Worm (Caenorhabditis elegans) whole organism, young adult: ENCODE results near the gene nid-1.

Source experiments
- B0019.2 ChIP-seq: fragments of 200-800 bp; sonication (Bioruptor generic); conservative IDR thresholded peaks from 2 replicates; pipeline ENCODE4 v1.3.6; 2022; ENCODE audit warnings: missing genetic modification reagents, missing genetic modification characterization, missing compliant biosample characterization
- B0035.1 ChIP-seq: sonication (generic microtip); optimal IDR thresholded peaks from 2 replicates; lab custom pipeline; 2016; ENCODE audit warnings: missing genetic modification characterization, mild to moderate bottlenecking, missing compliant biosample characterization, missing genotype, missing genetic modification reagents
- C06A6.2 ChIP-seq: fragments of 200-800 bp; sonication (Bioruptor generic); conservative IDR thresholded peaks from 2 replicates; pipeline ENCODE4 v1.3.6; 2022; ENCODE audit warnings: missing genetic modification characterization, missing compliant biosample characterization
- C17E4.6 ChIP-seq: fragments of 200-800 bp; sonication (Bioruptor generic); IDR thresholded peaks from 2 replicates; pipeline ENCODE4 v1.3.6; 2022; ENCODE audit warnings: missing genetic modification reagents, missing genetic modification characterization, missing compliant biosample characterization
- F22D6.2 ChIP-seq: sonication (generic microtip); optimal IDR thresholded peaks from 2 replicates; lab custom pipeline; 2016; ENCODE audit warnings: mild to moderate bottlenecking, missing genetic modification characterization, missing compliant biosample characterization
- F49E8.2 ChIP-seq: sonication (generic microtip); optimal IDR thresholded peaks from 3 replicates; lab custom pipeline; 2017; ENCODE audit warnings: missing genetic modification characterization, mild to moderate bottlenecking, missing compliant biosample characterization, antibody characterized with exemption, moderate library complexity; ENCODE audit not compliant: insufficient read depth
- ZK185.1 ChIP-seq: sonication (generic microtip); optimal IDR thresholded peaks from 2 replicates; lab custom pipeline; 2016; ENCODE audit warnings: mild to moderate bottlenecking, missing genetic modification characterization, missing compliant biosample characterization; ENCODE audit not compliant: poor library complexity, severe bottlenecking
- akir-1 ChIP-seq: fragments of 200-800 bp; sonication (Bioruptor generic); optimal IDR thresholded peaks from 2 replicates; lab custom pipeline; 2018; ENCODE audit warnings: mild to moderate bottlenecking, missing genetic modification characterization, moderate library complexity, missing compliant biosample characterization
- aptf-3 ChIP-seq: fragments of 200-800 bp; sonication (Bioruptor generic); IDR thresholded peaks from 2 replicates; pipeline ENCODE4 v1.3.6; 2022; ENCODE audit warnings: missing genetic modification characterization, missing compliant biosample characterization
- atf-7 ChIP-seq: sonication (generic microtip); optimal IDR thresholded peaks from 2 replicates; lab custom pipeline; 2017; ENCODE audit warnings: mild to moderate bottlenecking, missing genetic modification characterization, missing compliant biosample characterization
- attf-6 ChIP-seq: fragments of 200-800 bp; sonication (Bioruptor generic); IDR thresholded peaks from 2 replicates; pipeline ENCODE4 v1.3.6; 2022; ENCODE audit warnings: missing genetic modification reagents, missing genetic modification characterization, missing compliant biosample characterization
- bed-1 ChIP-seq: fragments of 200-800 bp; sonication (Bioruptor generic); IDR thresholded peaks from 2 replicates; pipeline ENCODE4 v1.3.6; 2022; ENCODE audit warnings: missing genetic modification reagents, missing genetic modification characterization, missing compliant biosample characterization
- bed-2 ChIP-seq: fragments of 200-800 bp; sonication (Bioruptor generic); IDR thresholded peaks from 2 replicates; pipeline ENCODE4 v1.3.6; 2022; ENCODE audit warnings: missing genetic modification reagents, missing genetic modification characterization, missing compliant biosample characterization
- dpff-1 ChIP-seq: sonication (generic microtip); optimal IDR thresholded peaks from 2 replicates; lab custom pipeline; 2017; ENCODE audit warnings: mild to moderate bottlenecking, missing genetic modification characterization, missing compliant biosample characterization
- efl-1 ChIP-seq: fragments of 150-350 bp; optimal IDR thresholded peaks from 2 replicates; lab custom pipeline; 2014; ENCODE audit warnings: missing biosample characterization, missing genetic modification reagents, missing genetic modification characterization
- egl-18 ChIP-seq: fragments of 200-800 bp; sonication (Bioruptor generic); IDR thresholded peaks from 2 replicates; pipeline ENCODE4 v1.3.6; 2022; ENCODE audit warnings: missing genetic modification reagents, missing genetic modification characterization, missing compliant biosample characterization
- ekl-4 ChIP-seq: fragments of 200-800 bp; sonication (Bioruptor generic); IDR thresholded peaks from 2 replicates; pipeline ENCODE4 v1.3.6; 2022; ENCODE audit warnings: missing genetic modification reagents, missing genetic modification characterization, missing compliant biosample characterization
- fkh-3 ChIP-seq: sonication (generic microtip); optimal IDR thresholded peaks from 2 replicates; lab custom pipeline; 2016; ENCODE audit warnings: mild to moderate bottlenecking, missing genetic modification characterization, missing compliant biosample characterization
- gei-17 ChIP-seq: fragments of 200-800 bp; sonication (Bioruptor generic); optimal IDR thresholded peaks from 2 replicates; lab custom pipeline; 2018; ENCODE audit warnings: mild to moderate bottlenecking, missing genetic modification characterization, missing compliant biosample characterization
- hlh-26 ChIP-seq: fragments of 200-800 bp; sonication (Bioruptor generic); conservative IDR thresholded peaks from 2 replicates; pipeline ENCODE4 v1.3.6; 2022; ENCODE audit warnings: missing genetic modification reagents, missing genetic modification characterization, missing compliant biosample characterization
- hsf-1 ChIP-seq: fragments of 200-800 bp; sonication (Bioruptor generic); IDR thresholded peaks from 2 replicates; pipeline ENCODE4 v1.3.6; 2022; ENCODE audit warnings: missing genetic modification reagents, missing genetic modification characterization, missing compliant biosample characterization
- let-526 ChIP-seq: fragments of 200-800 bp; sonication (Bioruptor generic); IDR thresholded peaks from 2 replicates; pipeline ENCODE4 v1.3.6; 2022; ENCODE audit warnings: missing genetic modification reagents, missing genetic modification characterization, missing compliant biosample characterization
- lin-35 ChIP-seq, 3 experiments: fragments of 150-350 bp in 2 of 3; sonication (generic microtip) in 1 of 3; optimal IDR thresholded peaks; 2 replicates each; lab custom pipeline; 2014 to 2018; ENCODE audit warnings: missing biosample characterization in 3 of 3, missing genetic modification characterization in 3 of 3, missing genetic modification reagents in 3 of 3
- lsy-27 ChIP-seq: sonication (generic microtip); optimal IDR thresholded peaks from 2 replicates; lab custom pipeline; 2017; ENCODE audit warnings: missing genetic modification characterization, mild to moderate bottlenecking, missing compliant biosample characterization, antibody characterized with exemption, missing genotype, borderline replicate concordance; ENCODE audit not compliant: insufficient read depth
- madf-10 ChIP-seq: sonication (generic microtip); optimal IDR thresholded peaks from 2 replicates; lab custom pipeline; 2016; ENCODE audit warnings: mild to moderate bottlenecking, missing genetic modification characterization, missing compliant biosample characterization
- madf-6 ChIP-seq: fragments of 200-800 bp; sonication (Bioruptor generic); IDR thresholded peaks from 2 replicates; pipeline ENCODE4 v1.3.6; 2022; ENCODE audit warnings: missing genetic modification reagents, missing genetic modification characterization, missing compliant biosample characterization
- mcd-1 ChIP-seq: fragments of 200-800 bp; sonication (Bioruptor generic); IDR thresholded peaks from 2 replicates; pipeline ENCODE4 v1.3.6; 2022; ENCODE audit warnings: missing genetic modification reagents, missing genetic modification characterization, missing compliant biosample characterization
- mel-28 ChIP-seq: sonication (generic microtip); optimal IDR thresholded peaks from 2 replicates; lab custom pipeline; 2016; ENCODE audit warnings: borderline replicate concordance, mild to moderate bottlenecking, missing genetic modification characterization, missing compliant biosample characterization
- nhr-80 ChIP-seq: sonication (generic microtip); optimal IDR thresholded peaks from 2 replicates; lab custom pipeline; 2016; ENCODE audit warnings: missing genetic modification characterization, missing compliant biosample characterization
- pbrm-1 ChIP-seq: fragments of 200-800 bp; sonication (Bioruptor generic); IDR thresholded peaks from 2 replicates; pipeline ENCODE4 v1.3.6; 2022; ENCODE audit warnings: missing genetic modification reagents, missing genetic modification characterization, missing compliant biosample characterization
- pha-4 ChIP-seq: fragments of 150-350 bp; sonication (generic microtip); optimal IDR thresholded peaks from 2 replicates; lab custom pipeline; 2014; ENCODE audit warnings: missing biosample characterization, missing genetic modification reagents, missing genetic modification characterization
- repo-1 ChIP-seq: sonication (generic microtip); optimal IDR thresholded peaks from 2 replicates; lab custom pipeline; 2017; ENCODE audit warnings: mild to moderate bottlenecking, missing genetic modification characterization, missing compliant biosample characterization
- rpc-1 ChIP-seq, 2 experiments: fragments of 150-350 bp in 1 of 2; sonication (generic microtip) in 1 of 2; optimal IDR thresholded peaks; 2 replicates each; lab custom pipeline; 2014 to 2018; ENCODE audit warnings: missing biosample characterization in 1 of 2, missing genetic modification characterization in 1 of 2, missing genetic modification reagents in 1 of 2, missing genotype in 1 of 2
- sdz-38 ChIP-seq: sonication (generic microtip); optimal IDR thresholded peaks from 2 replicates; lab custom pipeline; 2016; ENCODE audit warnings: missing genotype, missing genetic modification characterization, missing compliant biosample characterization
- somi-1 ChIP-seq: fragments of 200-800 bp; sonication (Bioruptor generic); optimal IDR thresholded peaks from 2 replicates; lab custom pipeline; 2018; ENCODE audit warnings: mild to moderate bottlenecking, missing genetic modification characterization, missing compliant biosample characterization
- tbp1 ChIP-seq: fragments of 200-800 bp; sonication (Bioruptor generic); optimal IDR thresholded peaks from 2 replicates; lab custom pipeline; 2018; ENCODE audit warnings: mild to moderate bottlenecking, missing genetic modification characterization, missing compliant biosample characterization
- tbx-9 ChIP-seq: sonication (generic microtip); optimal IDR thresholded peaks from 2 replicates; lab custom pipeline; 2016; ENCODE audit warnings: borderline replicate concordance, missing genetic modification characterization, inconsistent platforms, missing compliant biosample characterization
- tlf-1 ChIP-seq: fragments of 200-800 bp; sonication (Bioruptor generic); optimal IDR thresholded peaks from 2 replicates; lab custom pipeline; 2018; ENCODE audit warnings: mild to moderate bottlenecking, missing genetic modification characterization, missing compliant biosample characterization
- unc-130 ChIP-seq: sonication (generic microtip); optimal IDR thresholded peaks from 2 replicates; lab custom pipeline; 2016; ENCODE audit warnings: missing genetic modification reagents, missing genetic modification characterization, missing compliant biosample characterization
- zfh-2 ChIP-seq: fragments of 200-800 bp; sonication (Bioruptor generic); conservative IDR thresholded peaks from 2 replicates; pipeline ENCODE4 v1.3.6; 2022; ENCODE audit warnings: missing genetic modification reagents, missing genetic modification characterization, missing compliant biosample characterization
- zim-3 ChIP-seq: sonication (generic microtip); optimal IDR thresholded peaks from 2 replicates; lab custom pipeline; 2017; ENCODE audit warnings: mild to moderate bottlenecking, missing genetic modification characterization, moderate library complexity, missing compliant biosample characterization
- ztf-22 ChIP-seq: fragments of 200-800 bp; sonication (Bioruptor generic); optimal IDR thresholded peaks from 2 replicates; lab custom pipeline; 2018; ENCODE audit warnings: mild to moderate bottlenecking, missing genetic modification characterization, moderate library complexity, missing compliant biosample characterization

The nid-1 gene

ce11 chrV:12869948-12870347 lies 40.0 kb upstream of the nid-1 start, which contains the start of gene T07F10.3 (continued):
- TF ChIP-seq lin-35 (GFP tag; optimal IDR thresholded peaks at IDR 0.05; lab: Kevin White, UChicago): peak; percentile 42 to 94 (median 52)
- TF ChIP-seq akir-1 (GFP tag; lab: Kevin White, UChicago): peak; percentile 55

ce11 chrV:12870740-12871139 lies 39.2 kb upstream of the nid-1 start:
- TF ChIP-seq B0035.1: no peak
- TF ChIP-seq zfh-2: no peak
- no peak for TF ChIP-seq mcd-1 (GFP tag; lab: Robert Waterston, UW)
- no peak for TF ChIP-seq tlf-1 (GFP tag; lab: Kevin White, UChicago)
- no peak for TF ChIP-seq repo-1 (tag; lab: Kevin White, UChicago)
- TF ChIP-seq sdz-38 (tag; lab: Kevin White, UChicago): no peak
- TF ChIP-seq madf-6 (GFP tag; lab: Robert Waterston, UW): no peak
- no peak for TF ChIP-seq attf-6 (GFP tag; lab: Robert Waterston, UW)
- no peak for TF ChIP-seq rpc-1 (optimal IDR thresholded peaks at IDR 0.05; lab: Kevin White, UChicago)
- TF ChIP-seq rpc-1 (tag; optimal IDR thresholded peaks at IDR 0.05; lab: Kevin White, UChicago): no peak
- no peak for TF ChIP-seq bed-1 (GFP tag; lab: Robert Waterston, UW)
- TF ChIP-seq hlh-26 (GFP tag; lab: Robert Waterston, UW): no peak
- no peak for TF ChIP-seq zim-3 (tag; lab: Kevin White, UChicago)

- TF ChIP-seq egl-18 (GFP tag; lab: Robert Waterston, UW) (no peak), B0019.2 (GFP tag; lab: Robert Waterston, UW) (no peak), bed-2 (no peak), C17E4.6 (no peak), atf-7 (tag; lab: Kevin White, UChicago) (no peak), ZK185.1 (tag; lab: Kevin White, UChicago) (no peak), pbrm-1 (GFP tag; lab: Robert Waterston, UW) (no peak), gei-17 (GFP tag; lab: Kevin White, UChicago) (no peak), zim-3 (tag; lab: Kevin White, UChicago) (no peak), repo-1 (tag; lab: Kevin White, UChicago) (no peak), ekl-4 (no peak), nhr-80 (tag; lab: Kevin White, UChicago) (no peak), lsy-27 (tag; lab: Kevin White, UChicago) (no peak), dpff-1 (tag; lab: Kevin White, UChicago) (no peak), F22D6.2 (no peak), fkh-3 (tag; lab: Kevin White, UChicago) (no peak), let-526 (GFP tag; lab: Robert Waterston, UW) (no peak)
Measured at ce11 chrV:12871753-12872152, 38.2 kb upstream of the nid-1 start, which contains the start of gene bus-19. bus-19 (plus strand) TSS chrV:12872053.

ce11 chrV:12875850-12876249 lies 34.1 kb upstream of the nid-1 start:
- TF ChIP-seq madf-10: no peak
- no peak for TF ChIP-seq mcd-1 (GFP tag; lab: Robert Waterston, UW)
- no peak for TF ChIP-seq F49E8.2 (tag; lab: Kevin White, UChicago)
- TF ChIP-seq, all 124 proteins: peak for 0

DNA sequence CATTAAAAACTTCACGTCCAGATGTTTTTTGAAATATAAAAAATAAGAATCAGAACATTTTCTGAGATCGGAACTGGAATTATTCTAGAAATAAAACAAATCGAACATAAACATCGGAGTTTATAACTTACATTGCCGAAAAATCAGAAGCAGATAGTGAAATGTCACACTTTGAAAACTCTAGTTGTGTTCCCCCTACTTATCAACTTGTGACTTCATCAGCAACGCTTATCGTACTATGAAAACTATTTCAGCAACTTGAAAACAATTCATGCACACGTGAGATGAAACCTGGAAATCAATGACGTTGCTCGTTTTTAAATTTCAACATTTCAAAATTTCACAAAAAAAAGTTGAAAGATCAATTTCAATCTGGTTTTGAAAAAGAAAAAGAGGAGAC lies 33.2 kb upstream of the nid-1 start:
- TF ChIP-seq akir-1 (GFP tag; lab: Kevin White, UChicago): no peak
- TF ChIP-seq tbx-9 (tag; lab: Kevin White, UChicago): no peak
- no peak for TF ChIP-seq tbp1 (GFP tag; lab: Kevin White, UChicago)
- TF ChIP-seq aptf-3 (GFP tag; lab: Robert Waterston, UW): no peak
- TF ChIP-seq let-526 (GFP tag; lab: Robert Waterston, UW): no peak
- TF ChIP-seq unc-130 (GFP tag; lab: Kevin White, UChicago): no peak
- no peak for TF ChIP-seq pha-4 (tag; lab: Kevin White, UChicago)
- no peak for TF ChIP-seq ztf-22 (GFP tag; lab: Kevin White, UChicago)
- no peak for TF ChIP-seq mel-28 (tag; lab: Kevin White, UChicago)
- TF ChIP-seq nhr-80 (tag; lab: Kevin White, UChicago): no peak
- no peak for TF ChIP-seq repo-1 (tag; lab: Kevin White, UChicago)
- TF ChIP-seq C06A6.2 (GFP tag; lab: Robert Waterston, UW): no peak
- TF ChIP-seq somi-1 (GFP tag; lab: Kevin White, UChicago): no peak
- TF ChIP-seq hsf-1 (GFP tag; lab: Robert Waterston, UW): no peak
- TF ChIP-seq efl-1 (GFP tag; lab: Kevin White, UChicago): no peak
